Fruit fly (Drosophila melanogaster) Kc167 (cell line): ENCODE results near the gene CG1812.

ENCODE experiments used
- Sin3A ChIP-seq: fragments of >200 bp; optimal IDR thresholded peaks from 2 replicates; lab custom pipeline; 2018; ENCODE audit warnings: missing external identifiers
- psq ChIP-seq: fragments of >200 bp; optimal IDR thresholded peaks from 2 replicates; lab custom pipeline; 2017; ENCODE audit warnings: missing external identifiers

DNA sequence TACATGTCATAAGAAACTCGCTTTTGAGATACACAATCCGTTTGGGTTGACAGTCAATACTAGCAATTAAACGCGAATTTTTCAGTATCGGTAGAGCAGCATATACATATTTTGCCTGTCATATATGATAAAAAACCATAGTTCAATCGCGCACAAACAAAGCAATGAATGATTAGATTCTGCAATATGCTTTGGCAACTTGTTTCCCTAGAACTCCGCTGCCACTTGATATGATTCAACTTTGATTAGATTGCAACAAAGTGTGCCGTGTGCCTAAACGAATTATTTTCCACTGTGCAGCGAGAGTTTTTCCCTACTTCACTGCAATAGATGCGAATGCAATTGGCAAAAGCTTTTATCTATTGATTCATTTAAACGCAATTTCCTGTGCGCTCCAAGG, 9.7 kb upstream of the CG1812 start:
- no peak for TF ChIP-seq psq (lab: Kevin White, UChicago)
- no peak for TF ChIP-seq Sin3A (lab: Kevin White, UChicago)
